Fruit fly (Drosophila melanogaster): Measurements from ENCODE around the gene CG32192.

The CG32192 gene

DNA sequence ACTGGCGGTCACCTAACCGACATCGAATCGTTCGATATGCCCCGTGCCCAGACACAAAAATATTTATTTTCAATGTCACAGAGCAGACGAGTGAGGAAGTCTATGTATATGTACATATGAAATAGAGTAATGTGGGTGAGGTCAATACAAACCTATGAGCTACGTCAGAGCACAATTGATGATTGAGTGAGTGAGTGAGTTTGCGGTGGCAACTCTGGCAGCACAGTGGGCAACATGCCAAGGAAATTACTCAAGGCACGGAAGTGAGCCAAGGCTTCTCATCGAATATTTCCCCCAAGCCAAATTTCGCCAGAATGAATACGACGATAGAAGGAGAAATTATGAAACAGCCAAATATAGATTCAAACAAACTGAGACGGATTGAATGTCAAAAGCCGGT, 5.6 kb upstream of the CG32192 start:
- TF ChIP-seq noc (tag; optimal IDR thresholded peaks at IDR 0.05) = no peak

DNA sequence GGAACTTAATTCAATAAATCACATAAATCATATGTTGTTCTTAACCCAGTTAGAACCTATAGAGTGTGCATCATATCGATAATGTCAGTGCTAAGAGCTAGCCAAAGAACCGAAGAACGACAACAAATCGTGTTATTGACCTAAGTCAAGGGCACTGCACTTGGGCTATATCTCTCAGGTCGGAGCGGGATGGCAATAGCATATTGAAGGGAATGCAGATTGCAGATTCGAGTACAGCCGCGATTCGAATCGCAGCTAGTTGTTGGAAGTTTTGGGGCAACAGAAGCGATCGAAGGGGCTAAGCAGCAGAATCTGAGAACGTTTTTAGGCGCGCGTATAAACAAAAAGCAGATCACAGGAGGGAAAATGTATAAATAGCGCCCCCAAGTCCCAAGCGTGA, 3.1 kb upstream of the CG32192 start:
- TF ChIP-seq noc (tag; optimal IDR thresholded peaks at IDR 0.05) = no peak

DNA sequence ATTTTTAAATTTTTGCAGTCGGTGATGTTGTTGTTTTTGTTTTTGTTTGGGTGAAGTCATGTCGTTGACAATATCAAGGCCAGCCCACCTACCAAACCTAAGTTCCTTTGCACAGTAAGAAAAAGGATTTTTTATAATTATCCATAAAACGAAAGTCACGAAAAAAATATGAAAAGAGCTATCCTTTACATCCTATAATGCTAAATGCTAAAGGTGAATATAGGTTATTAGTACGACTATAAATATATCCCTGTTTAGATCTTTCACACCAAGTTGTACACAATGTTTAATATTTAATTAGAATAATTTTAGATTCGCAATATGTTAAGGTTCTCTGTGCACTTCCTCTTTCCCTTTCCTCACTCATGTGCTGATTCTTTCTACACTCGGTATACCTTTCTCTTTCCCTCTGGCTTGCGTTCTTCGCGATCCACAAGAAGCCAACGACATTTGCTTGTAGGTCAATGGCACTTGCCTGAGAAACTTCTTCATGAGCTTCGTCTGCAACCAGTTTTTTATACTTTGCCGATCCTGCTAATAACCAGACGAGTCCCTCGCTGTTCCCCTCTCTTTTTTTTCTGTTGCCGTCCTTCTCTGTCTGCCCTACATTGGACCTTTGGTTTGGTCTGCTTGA, 2.5 kb upstream of the CG32192 start:
- TF ChIP-seq noc (tag; optimal IDR thresholded peaks at IDR 0.05) = no peak

DNA sequence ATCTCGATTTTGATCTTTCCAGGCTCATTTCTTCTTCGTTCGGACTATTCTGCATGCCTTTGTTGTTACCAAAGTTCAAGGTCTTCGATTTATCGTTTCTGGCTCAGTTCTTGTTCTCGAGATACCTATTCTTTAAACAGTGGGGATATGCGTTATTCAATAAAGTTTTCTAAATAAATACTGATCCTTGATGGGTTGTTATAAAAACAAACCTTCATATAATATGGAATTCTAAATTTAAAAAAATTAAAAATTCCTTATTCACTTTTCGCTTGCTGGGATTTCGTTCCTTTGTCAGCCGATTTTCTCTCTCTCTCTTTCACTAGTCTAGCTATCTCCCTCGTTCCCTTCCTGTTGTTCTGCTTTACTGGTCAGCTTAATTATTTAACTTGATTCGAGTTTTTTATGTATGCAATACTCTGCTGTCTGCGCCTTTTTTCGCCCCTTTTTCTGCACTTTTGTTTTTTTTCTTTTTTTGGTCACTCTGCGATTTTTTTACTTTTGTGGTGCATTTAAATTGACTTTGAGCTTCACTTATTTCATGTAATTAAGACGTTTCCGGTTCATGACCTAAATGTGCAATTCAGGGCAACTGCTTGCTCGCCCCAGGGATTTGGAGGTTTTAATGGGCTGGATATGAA, 1.9 kb upstream of the CG32192 start:
- no peak for TF ChIP-seq noc (tag; optimal IDR thresholded peaks at IDR 0.05)

DNA sequence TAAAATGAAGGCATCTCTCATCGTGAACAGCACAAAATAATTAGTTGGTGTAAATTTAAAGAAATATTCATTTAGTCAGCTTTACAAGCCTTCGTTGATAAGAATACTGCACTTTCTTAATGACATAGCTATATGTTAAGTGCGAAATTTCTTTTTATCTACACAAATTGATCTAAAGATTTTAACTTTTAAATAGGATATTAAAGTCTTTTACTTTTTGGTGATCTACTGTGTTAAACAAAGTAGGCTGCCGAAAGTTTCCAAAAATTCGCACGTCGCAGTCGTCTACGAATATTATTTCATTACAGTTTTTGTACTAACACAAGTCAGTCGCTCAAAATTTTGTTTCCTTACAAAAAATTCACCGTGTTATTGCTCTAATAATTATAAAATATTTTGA, 2.3 kb downstream of the CG32192 start, which contains the start of gene CG42393:
Gene CG42393 (plus strand): TSS at position 301 of the 400 bp plus-strand sequence.
- TF ChIP-seq noc (tag; optimal IDR thresholded peaks at IDR 0.05) = no peak

DNA sequence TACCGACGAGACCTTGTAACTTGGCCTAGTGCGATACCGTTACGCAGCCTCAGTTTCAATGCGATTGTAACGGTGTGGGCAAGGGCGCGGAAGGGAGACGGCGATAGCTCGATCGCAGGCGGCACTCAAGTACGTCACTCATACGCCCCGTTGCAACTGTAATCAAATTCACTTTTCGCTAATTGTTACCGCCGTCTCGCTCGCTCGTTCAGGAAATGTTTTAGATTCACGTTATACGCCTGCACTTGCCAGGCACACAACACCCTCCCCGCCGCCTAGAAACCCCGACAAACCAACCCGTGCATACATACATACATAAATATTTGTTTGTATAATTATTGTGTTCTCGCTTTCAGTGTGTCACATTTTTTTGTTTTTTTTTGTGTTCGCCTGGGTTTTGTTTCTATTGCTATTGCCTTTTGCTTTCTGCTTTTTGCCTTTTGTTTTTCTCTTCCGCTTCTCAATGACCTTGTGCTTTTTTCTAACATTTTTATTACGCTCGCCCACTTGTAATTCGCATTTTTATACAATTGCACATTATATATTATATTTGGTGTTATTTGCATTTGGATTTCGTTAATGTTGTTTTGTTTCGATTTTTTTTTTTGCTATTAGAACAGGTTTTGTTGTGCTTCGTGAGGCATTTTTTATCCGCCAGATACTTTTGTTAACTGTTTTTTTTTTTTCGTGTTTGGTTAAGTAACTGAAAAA, 4.4 kb downstream of the CG32192 start:
- TF ChIP-seq noc (tag; optimal IDR thresholded peaks at IDR 0.05) = no peak

DNA sequence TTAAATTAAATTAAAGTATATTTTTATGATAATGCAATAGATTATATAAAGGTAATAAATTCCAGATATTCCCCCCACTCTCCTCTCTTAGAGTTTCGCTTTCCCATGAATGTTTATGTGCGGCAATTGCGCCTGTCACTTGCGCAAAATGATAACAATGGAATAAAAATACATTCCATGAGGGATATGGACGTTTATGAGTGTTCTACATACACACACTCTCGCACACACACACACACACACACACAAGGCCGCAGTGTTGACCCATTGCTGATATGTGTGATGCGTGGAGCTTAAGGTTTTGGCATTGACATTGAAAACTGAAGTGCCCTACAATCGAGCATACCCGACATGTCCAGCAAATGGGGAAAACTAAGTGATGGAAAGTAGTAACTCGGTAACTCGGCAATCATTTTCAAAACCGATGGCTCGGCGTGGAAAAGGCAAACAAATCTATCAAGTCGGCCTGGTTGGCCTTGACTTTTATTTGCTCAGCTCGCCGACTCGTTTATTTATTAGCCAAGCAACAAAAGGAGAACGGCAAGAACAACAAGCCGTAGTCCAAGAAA, 6.6 kb downstream of the CG32192 start:
- peak; percentile 36 for TF ChIP-seq noc (tag; optimal IDR thresholded peaks at IDR 0.05)

DNA sequence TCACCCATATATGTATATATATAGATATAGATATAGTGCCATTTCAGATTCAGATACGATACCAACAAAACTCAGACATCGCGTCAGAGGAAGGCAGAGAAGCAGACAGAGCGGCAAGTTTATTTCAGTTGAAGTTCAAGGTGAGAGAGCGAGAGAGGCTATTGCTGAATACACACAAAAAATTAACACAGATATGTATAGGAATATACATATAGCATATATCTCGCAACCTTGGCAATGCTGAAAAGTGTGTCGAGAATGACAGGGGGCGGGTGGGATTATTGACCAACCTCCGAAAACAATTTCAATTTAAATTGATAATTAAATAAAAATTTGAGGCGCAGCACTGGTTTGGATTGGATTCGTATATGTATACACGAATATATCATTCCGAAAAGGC, 16.9 kb downstream of the CG32192 start:
- TF ChIP-seq noc (tag; optimal IDR thresholded peaks at IDR 0.05) = no peak

DNA sequence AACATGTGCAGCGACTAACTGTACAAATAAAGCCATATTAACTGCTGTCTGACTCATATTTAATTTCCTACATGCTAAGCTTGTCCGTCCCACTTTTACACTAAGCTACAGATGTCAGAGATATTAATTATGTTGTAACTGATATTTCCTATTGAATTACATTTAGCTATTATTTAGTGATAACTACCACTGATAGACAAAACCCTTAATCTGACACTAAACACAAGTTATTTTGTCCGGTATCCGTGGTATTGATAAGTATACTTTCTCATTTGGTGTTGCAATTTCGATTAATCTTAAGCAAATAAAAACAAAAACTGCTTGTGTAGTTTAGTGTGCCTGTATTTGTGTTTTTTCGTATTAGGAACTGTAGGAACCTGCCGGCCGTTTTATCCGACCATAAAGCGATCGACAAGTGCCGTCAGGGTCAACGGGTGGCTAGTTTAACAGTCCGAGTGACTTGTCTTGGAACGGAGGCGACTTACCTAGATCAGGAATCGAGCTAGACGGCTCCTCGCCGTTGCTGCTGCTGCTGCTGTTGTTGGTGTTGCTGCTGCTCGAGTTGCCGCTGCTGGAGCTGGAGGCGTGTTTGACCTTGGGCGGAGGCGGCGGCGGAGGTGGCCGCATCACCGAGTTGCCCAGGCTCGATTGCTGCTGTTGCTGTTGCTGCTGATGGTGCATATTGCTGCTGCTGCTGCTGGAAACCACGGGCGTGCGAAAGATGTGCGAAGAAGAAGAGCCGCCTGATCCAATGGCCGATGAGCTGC, 17.8 kb downstream of the CG32192 start:
- TF ChIP-seq noc (tag; optimal IDR thresholded peaks at IDR 0.05) = no peak

DNA sequence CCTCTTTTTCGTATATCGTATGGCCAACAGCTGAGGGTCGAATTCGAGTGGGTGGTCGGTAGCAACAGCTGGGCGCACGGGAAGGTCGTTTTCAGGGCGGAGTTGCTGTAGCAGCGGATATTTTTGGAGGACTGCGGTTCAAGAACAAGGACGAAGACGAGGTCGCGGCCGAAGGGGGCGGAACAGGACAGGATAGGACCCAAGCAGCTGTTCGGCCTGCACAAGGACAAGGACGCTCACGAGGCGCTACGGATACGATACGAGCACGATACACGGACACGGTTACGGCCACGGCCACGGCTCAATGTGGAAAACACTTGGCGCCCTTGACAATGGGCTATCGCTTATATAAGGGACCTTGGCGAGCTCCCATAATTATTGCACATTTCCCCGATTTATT, 21.1 kb downstream of the CG32192 start:
- TF ChIP-seq noc (tag; optimal IDR thresholded peaks at IDR 0.05) = no peak

DNA sequence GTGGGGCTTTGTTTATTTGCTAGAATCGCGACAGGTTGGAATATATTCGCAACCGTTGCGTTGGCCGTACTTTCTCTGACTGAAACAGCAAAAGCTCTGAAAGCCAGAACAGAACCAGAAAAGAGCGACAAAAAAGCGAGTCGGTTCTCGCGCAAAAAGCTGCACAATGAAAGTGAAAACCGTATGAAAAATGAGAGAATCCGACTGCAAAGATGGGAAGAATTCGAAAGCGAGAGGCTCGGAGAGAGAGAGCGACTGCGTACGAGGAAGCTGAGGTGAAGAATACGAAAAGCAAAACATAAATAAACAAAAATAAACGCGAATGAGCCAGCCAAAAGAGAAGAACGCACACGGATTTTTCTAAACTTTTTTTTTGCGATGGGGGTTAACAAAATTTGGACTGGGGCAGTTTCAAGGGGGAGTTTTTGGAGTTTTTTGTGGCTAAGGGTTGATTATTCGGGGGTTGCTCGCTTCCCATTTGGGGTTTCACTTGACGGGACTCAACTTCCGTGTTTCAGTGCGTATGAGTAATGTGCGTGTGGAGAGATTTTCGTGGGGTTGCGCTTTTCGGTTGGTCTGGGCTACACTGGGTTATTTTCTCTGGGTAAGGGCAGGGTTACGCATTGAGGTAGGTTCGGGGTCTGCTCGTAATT, 21.7 kb downstream of the CG32192 start:
- TF ChIP-seq noc (tag; optimal IDR thresholded peaks at IDR 0.05) = no peak

DNA sequence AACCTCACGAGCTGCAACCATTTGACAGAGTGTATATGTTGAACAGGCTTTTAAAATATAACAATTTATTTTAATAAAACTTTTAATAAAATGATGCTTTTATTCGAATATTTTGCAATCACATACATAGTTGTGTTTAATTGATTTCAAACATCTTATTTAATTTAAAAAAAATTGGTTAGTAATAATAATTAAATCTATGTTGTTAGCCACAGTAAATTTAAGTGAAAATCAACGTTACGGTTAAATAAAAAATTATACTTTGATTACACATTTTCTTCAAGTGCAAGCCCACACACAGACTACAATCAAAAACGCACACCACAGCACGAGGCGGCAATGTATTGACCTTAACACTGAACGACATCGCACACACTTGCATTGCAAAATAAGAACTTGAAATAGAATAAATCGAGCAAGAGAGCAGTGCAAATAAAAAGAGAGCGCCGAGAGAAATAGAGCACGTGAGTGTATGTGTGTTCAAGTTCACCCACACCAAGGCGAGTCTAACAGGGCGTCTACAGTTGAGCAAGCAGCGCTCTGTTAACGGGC, 22.9 kb downstream of the CG32192 start:
- TF ChIP-seq noc (tag; optimal IDR thresholded peaks at IDR 0.05) = no peak

DNA sequence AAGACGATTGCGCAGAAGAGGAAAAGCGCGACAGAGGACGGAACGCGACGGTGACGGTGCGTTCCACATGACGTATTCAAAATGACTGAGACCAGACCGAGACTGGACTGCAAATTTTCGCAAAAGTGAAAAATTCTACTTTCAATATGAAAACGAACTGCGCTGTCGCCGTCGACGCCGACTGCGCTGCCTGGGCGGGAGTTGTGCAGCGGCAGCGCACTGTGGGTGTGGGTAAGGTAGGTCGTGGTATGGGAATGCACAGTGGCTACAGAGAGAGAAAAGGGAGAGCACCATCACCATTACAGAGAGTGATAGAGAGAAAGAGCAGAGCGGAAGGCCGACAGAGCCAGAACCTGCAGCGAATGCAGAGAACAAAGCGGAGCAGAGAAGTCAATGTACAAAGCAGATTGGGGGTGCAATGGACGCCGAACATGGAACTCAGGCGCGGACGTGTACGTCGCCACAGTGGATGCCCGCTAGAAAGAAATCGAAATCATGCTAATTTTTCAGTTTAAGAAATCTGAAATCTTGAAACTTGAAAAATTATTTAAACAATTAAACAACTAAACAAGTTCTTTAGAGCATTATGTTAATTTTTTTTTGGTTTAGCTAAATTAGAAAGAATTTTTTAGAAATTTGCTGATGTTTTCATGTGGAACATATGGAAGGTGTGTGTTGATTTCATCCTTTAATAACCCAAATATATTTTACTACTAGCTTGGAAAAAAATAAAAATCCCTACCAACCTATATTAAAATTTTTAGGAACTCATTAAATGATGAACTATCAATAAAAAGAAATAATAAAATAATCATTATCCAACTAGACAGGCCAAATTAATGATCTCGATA, 24.7 kb downstream of the CG32192 start, which contains the start of gene Eip75B:
Gene Eip75B (minus strand): TSS at position 65 of the 851 bp plus-strand sequence.
- no peak for TF ChIP-seq noc (tag; optimal IDR thresholded peaks at IDR 0.05)

DNA sequence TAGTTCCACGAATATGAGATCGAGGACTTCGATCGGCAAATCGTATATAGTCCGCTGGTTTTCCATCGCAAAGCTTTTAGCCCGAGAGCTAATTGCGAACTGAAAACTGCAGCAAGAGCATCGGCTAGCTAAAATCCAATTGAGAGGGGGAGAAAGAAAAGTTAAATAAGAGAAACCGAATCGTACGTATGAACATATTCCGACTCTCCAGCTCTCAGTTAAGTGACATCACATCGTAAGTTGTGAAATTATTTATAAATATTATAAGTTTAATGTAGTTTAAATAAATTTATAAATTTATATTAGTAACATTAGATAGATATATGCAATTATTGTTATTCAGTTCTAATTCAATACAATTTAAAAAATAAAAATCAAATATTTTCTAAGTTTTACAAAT, 29.9 kb downstream of the CG32192 start, which contains the start of gene CG44006:
Gene CG44006 (minus strand): TSS at position 101 of the 400 bp plus-strand sequence.
- no peak for TF ChIP-seq noc (tag; optimal IDR thresholded peaks at IDR 0.05)
